Fruit fly (Drosophila melanogaster) whole organism, wandering third instar larva: Measurements from ENCODE around the gene Irk1.

Experiments
- Abd-B ChIP-seq: fragments of >200 bp; optimal IDR thresholded peaks from 2 replicates; lab custom pipeline; 2017; ENCODE audit warnings: missing biosample characterization, missing genetic modification characterization
- CrebA ChIP-seq: fragments of 200-800 bp; sonication (Bioruptor generic); optimal IDR thresholded peaks from 2 replicates; lab custom pipeline; 2016; ENCODE audit warnings: missing biosample characterization, mild to moderate bottlenecking, missing genetic modification characterization, borderline replicate concordance
- HLH106 ChIP-seq: fragments of 200-800 bp; optimal IDR thresholded peaks from 3 replicates; lab custom pipeline; 2019; ENCODE audit warnings: missing biosample characterization, mild to moderate bottlenecking, missing genetic modification characterization, moderate library complexity
- Hnf4 ChIP-seq: fragments of 200-800 bp; sonication (Bioruptor generic); optimal IDR thresholded peaks from 2 replicates; lab custom pipeline; 2016; ENCODE audit warnings: missing biosample characterization, mild to moderate bottlenecking, missing genetic modification characterization
- Hr83 ChIP-seq: fragments of 200-300 bp; sonication (Bioruptor generic); optimal IDR thresholded peaks from 2 replicates; lab custom pipeline; 2016; ENCODE audit warnings: missing biosample characterization, mild to moderate bottlenecking, missing genetic modification characterization, moderate library complexity; ENCODE audit not compliant: poor library complexity, severe bottlenecking
- Mio ChIP-seq: sonication (Bioruptor generic); optimal IDR thresholded peaks from 2 replicates; lab custom pipeline; 2016; ENCODE audit warnings: missing biosample characterization, missing genetic modification characterization
- Myc ChIP-seq: fragments of >200 bp; optimal IDR thresholded peaks from 2 replicates; lab custom pipeline; 2017
- N ChIP-seq: fragments of >200 bp; optimal IDR thresholded peaks from 2 replicates; lab custom pipeline; 2018; ENCODE audit warnings: missing biosample characterization, missing external identifiers, missing genetic modification characterization
- Rel ChIP-seq, 2 experiments: fragments of 200-800 bp; sonication (Bioruptor generic) in 1 of 2; optimal IDR thresholded peaks; 2 replicates in 1 of 2; 3 replicates in 1 of 2; lab custom pipeline; 2016 to 2019; ENCODE audit warnings: mild to moderate bottlenecking in 2 of 2, missing biosample characterization in 2 of 2, missing genetic modification characterization in 2 of 2, moderate library complexity in 1 of 2
- Sp1 ChIP-seq: fragments of 200-800 bp; sonication (Bioruptor generic); optimal IDR thresholded peaks from 3 replicates; lab custom pipeline; 2019; ENCODE audit warnings: missing biosample characterization, mild to moderate bottlenecking, missing genetic modification characterization, moderate library complexity
- Vsx2 ChIP-seq: fragments of 200-300, 225-300 bp; sonication (Bioruptor generic); optimal IDR thresholded peaks from 2 replicates; lab custom pipeline; 2018; ENCODE audit warnings: missing biosample characterization, missing genetic modification characterization; ENCODE audit not compliant: partially characterized antibody
- br ChIP-seq: fragments of 200-800 bp; sonication (Bioruptor generic); optimal IDR thresholded peaks from 2 replicates; lab custom pipeline; 2016; ENCODE audit warnings: missing biosample characterization, missing genetic modification characterization
- brk ChIP-seq: fragments of 200-800 bp; sonication (Bioruptor generic); optimal IDR thresholded peaks from 2 replicates; lab custom pipeline; 2016; ENCODE audit warnings: missing biosample characterization, mild to moderate bottlenecking, missing genetic modification characterization
- dmrt93B ChIP-seq: fragments of 200-800 bp; sonication (Bioruptor generic); optimal IDR thresholded peaks from 2 replicates; lab custom pipeline; 2018; ENCODE audit warnings: missing biosample characterization, mild to moderate bottlenecking, missing genetic modification characterization
- dsf ChIP-seq: sonication (Bioruptor generic); optimal IDR thresholded peaks from 2 replicates; lab custom pipeline; 2016; ENCODE audit warnings: missing biosample characterization, missing genetic modification characterization, borderline replicate concordance
- ey ChIP-seq: fragments of 200-800 bp; sonication (Bioruptor generic); optimal IDR thresholded peaks from 2 replicates; lab custom pipeline; 2016; ENCODE audit warnings: missing biosample characterization, missing genetic modification characterization
- foxo ChIP-seq, 2 experiments: fragments of 200-800 bp; sonication (Bioruptor generic); optimal IDR thresholded peaks; 2 replicates in 1 of 2; 3 replicates in 1 of 2; lab custom pipeline; 2016 to 2017; ENCODE audit warnings: missing biosample characterization in 2 of 2, missing genetic modification characterization in 2 of 2
- fru ChIP-seq: fragments of 200-800 bp; sonication (Bioruptor generic); optimal IDR thresholded peaks from 3 replicates; lab custom pipeline; 2016; ENCODE audit warnings: missing biosample characterization, mild to moderate bottlenecking, missing genetic modification characterization
- h ChIP-seq: fragments of 200-800 bp; sonication (Bioruptor generic); optimal IDR thresholded peaks from 3 replicates; lab custom pipeline; 2016; ENCODE audit warnings: missing biosample characterization, mild to moderate bottlenecking, missing genetic modification characterization
- jim ChIP-seq: fragments of 175-275, 200-325 bp; sonication (Bioruptor generic); optimal IDR thresholded peaks from 2 replicates; lab custom pipeline; 2016; ENCODE audit warnings: missing biosample characterization, mild to moderate bottlenecking, missing genetic modification characterization
- pan ChIP-seq: fragments of >200 bp; optimal IDR thresholded peaks from 2 replicates; lab custom pipeline; 2017
- psq ChIP-seq: fragments of 200-800 bp; sonication (Bioruptor generic); optimal IDR thresholded peaks from 3 replicates; lab custom pipeline; 2017; ENCODE audit warnings: missing biosample characterization, mild to moderate bottlenecking, missing genetic modification characterization, moderate library complexity
- rgr ChIP-seq: fragments of 200-800 bp; sonication (Bioruptor generic); optimal IDR thresholded peaks from 3 replicates; lab custom pipeline; 2016; ENCODE audit warnings: missing biosample characterization, mild to moderate bottlenecking, missing genetic modification characterization
- sage ChIP-seq: fragments of 200-800 bp; sonication (Bioruptor generic); optimal IDR thresholded peaks from 2 replicates; lab custom pipeline; 2016; ENCODE audit warnings: missing biosample characterization, mild to moderate bottlenecking, missing genetic modification characterization
- sv ChIP-seq: fragments of 200-800 bp; sonication (Bioruptor generic); optimal IDR thresholded peaks from 3 replicates; lab custom pipeline; 2016; ENCODE audit warnings: missing biosample characterization, missing genetic modification characterization
- tai ChIP-seq: sonication (Bioruptor generic); optimal IDR thresholded peaks from 2 replicates; lab custom pipeline; 2016; ENCODE audit warnings: missing biosample characterization, missing genetic modification characterization
- usp ChIP-seq: fragments of >200 bp; optimal IDR thresholded peaks from 2 replicates; lab custom pipeline; 2017; ENCODE audit warnings: missing biosample characterization, missing genetic modification characterization
- woc ChIP-seq: sonication (Bioruptor generic); optimal IDR thresholded peaks from 2 replicates; lab custom pipeline; 2016; ENCODE audit warnings: missing biosample characterization, mild to moderate bottlenecking, missing genetic modification characterization

Gene Irk1

DNA sequence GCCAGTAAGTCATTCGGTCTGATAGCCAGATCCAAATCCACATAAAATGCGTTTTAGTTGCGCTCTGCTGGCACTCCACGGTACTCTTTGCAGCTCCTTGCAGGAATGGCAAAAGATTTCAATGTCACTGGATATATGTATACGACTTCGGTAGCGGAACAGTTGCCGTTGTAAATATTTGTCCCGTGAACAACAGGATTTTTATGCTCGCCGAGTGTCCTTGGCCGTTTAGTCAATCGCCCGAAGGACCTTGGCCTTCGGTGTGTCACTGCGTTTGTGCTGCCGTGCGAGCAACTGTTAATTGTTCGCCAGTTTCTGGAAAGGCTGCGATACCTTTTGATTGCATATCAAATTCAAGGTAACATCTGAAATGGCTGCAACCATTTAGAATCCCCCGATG is 29.7 kb upstream of the Irk1 start:
- no peak for TF ChIP-seq dmrt93B (GFP tag; lab: Kevin White, UChicago)
- no peak for TF ChIP-seq CrebA (GFP tag; lab: Kevin White, UChicago)
- TF ChIP-seq woc (GFP tag; lab: Kevin White, UChicago) = no peak
- no peak for TF ChIP-seq Rel (GFP tag; optimal IDR thresholded peaks at IDR 0.05; lab: Kevin White, UChicago)
- no peak for TF ChIP-seq Rel (tag; optimal IDR thresholded peaks at IDR 0.05; lab: Kevin White, UChicago)
- no peak for TF ChIP-seq Myc (lab: Kevin White, UChicago)
- TF ChIP-seq brk (GFP tag; lab: Kevin White, UChicago) = no peak
- TF ChIP-seq N (GFP tag; lab: Kevin White, UChicago) = no peak
- TF ChIP-seq HLH106 (tag; lab: Kevin White, UChicago) = no peak
- no peak for TF ChIP-seq h (GFP tag; lab: Kevin White, UChicago)
- no peak for TF ChIP-seq foxo (GFP tag; optimal IDR thresholded peaks at IDR 0.05; lab: Kevin White, UChicago)
- TF ChIP-seq usp (GFP tag; lab: Kevin White, UChicago) = no peak
- TF ChIP-seq Mio = no peak
- TF ChIP-seq jim = no peak
- TF ChIP-seq ey (GFP tag; lab: Kevin White, UChicago) = no peak
- no peak for TF ChIP-seq rgr (GFP tag; lab: Kevin White, UChicago)
- no peak for TF ChIP-seq sage (GFP tag; lab: Kevin White, UChicago)

DNA sequence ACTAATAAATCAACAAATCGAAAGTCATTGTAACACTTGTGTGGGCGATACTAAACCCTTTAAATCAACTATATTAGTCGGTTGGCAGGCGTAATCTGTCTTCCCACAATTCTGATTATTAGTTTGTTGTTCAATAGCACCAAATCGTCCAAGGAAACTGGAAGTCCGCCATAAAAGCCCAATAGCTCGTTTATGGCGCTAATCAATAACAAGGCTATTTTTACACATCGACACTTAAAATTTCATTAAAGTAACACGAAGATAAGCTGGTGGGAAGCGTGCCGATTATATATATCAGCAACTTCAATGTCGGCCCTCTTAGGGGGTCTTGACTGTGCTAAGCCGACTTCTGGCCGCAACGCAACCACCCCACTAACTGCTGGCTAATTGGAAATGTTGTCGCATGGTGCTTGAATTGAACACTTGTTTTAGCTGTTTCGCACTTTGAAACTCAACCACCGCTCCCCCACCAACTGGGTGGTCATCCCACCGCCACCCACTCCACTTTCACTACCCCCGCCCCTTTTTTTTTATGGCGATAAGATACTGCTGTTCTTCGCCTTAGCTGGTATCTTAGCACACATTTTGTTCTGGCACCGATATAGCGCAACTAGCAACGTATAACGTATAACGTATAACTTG is 29.0 kb upstream of the Irk1 start:
- TF ChIP-seq h (GFP tag; lab: Kevin White, UChicago) = peak; percentile 23
- TF ChIP-seq dsf = no peak

DNA sequence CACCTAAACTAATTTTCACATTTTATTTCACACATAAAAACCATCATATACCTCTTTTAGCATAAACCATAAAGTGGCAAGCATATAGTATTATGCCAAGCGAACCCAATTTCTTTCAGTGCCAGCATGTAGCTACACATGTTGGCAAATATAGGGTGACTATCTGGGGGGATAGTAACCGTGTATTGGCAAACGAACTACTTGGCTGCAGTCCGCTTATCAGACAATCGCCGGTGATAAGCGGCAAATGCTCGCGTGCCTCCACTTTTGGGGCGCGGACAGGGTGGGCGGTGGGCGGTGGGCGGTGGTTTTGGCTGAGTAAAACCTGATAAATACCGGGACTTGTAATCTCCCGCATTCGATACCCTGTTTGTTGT is 28.5 kb upstream of the Irk1 start:
- peak; percentile 4 for TF ChIP-seq h (GFP tag; lab: Kevin White, UChicago)
- TF ChIP-seq foxo (GFP tag; optimal IDR thresholded peaks at IDR 0.05; lab: Kevin White, UChicago) = peak in 1 of 2 experiments; percentile 15
- no peak for TF ChIP-seq jim
- TF ChIP-seq Rel (GFP tag; optimal IDR thresholded peaks at IDR 0.05; lab: Kevin White, UChicago) = no peak
- peak; percentile 70 for TF ChIP-seq Rel (tag; optimal IDR thresholded peaks at IDR 0.05; lab: Kevin White, UChicago)
- no peak for TF ChIP-seq psq (GFP tag; lab: Kevin White, UChicago)
- TF ChIP-seq Myc (lab: Kevin White, UChicago) = no peak

DNA sequence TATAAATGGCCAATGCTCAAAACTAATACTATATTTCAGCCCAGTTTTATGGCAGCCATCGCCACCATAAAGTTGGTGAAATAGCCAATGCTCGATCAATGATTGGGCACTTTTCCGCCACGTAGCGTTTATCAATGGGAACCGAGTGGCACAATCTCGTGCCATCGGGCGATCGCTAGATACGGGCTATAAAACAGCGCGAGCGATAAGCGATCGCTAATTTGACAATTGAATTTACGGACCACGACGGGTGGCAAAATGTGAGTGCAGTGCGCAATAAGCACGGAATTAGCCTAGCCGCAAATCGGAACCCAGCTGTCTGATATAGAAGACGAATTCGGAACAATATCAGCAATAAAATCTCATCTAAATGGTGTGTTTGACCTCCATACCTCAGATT is 27.8 kb upstream of the Irk1 start:
- TF ChIP-seq Hnf4 (GFP tag; lab: Kevin White, UChicago) (no peak), sv (GFP tag; lab: Kevin White, UChicago) (no peak), fru (no peak), ey (GFP tag; lab: Kevin White, UChicago) (no peak), h (GFP tag; lab: Kevin White, UChicago) (peak; percentile 49), usp (GFP tag; lab: Kevin White, UChicago) (no peak), sage (GFP tag; lab: Kevin White, UChicago) (no peak), woc (GFP tag; lab: Kevin White, UChicago) (no peak), Rel (GFP tag; optimal IDR thresholded peaks at IDR 0.05; lab: Kevin White, UChicago) (no peak), Rel (tag; optimal IDR thresholded peaks at IDR 0.05; lab: Kevin White, UChicago) (no peak), Vsx2 (GFP tag; lab: Kevin White, UChicago) (peak; percentile 37), br (GFP tag; lab: Kevin White, UChicago) (peak; percentile 43), Hr83 (no peak), HLH106 (tag; lab: Kevin White, UChicago) (no peak)

DNA sequence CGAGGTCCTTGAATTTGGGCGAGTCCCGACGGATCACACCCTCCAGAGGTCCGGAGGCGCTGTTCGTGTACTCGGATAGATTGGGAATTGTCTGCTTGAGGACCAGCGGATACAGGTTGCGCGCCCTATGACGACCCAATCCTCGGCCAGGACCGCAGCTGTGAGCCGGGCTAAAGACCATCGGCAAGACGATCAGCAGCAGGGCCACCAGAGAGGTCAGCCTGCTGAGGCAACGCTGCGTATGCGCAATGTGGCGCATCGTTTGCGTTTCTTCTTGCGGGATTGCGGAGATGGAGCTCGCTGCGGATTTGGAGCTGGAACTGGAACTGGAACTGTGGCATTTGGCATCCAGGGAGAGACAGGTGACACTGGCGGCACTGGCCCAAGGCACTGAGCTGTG is 27.0 kb upstream of the Irk1 start:
- TF ChIP-seq ey (GFP tag; lab: Kevin White, UChicago) = no peak
- no peak for TF ChIP-seq dsf
- no peak for TF ChIP-seq br (GFP tag; lab: Kevin White, UChicago)
- TF ChIP-seq usp (GFP tag; lab: Kevin White, UChicago) = no peak
- no peak for TF ChIP-seq sage (GFP tag; lab: Kevin White, UChicago)
- TF ChIP-seq Sp1 (GFP tag; lab: Kevin White, UChicago) = no peak
- TF ChIP-seq psq (GFP tag; lab: Kevin White, UChicago) = no peak
- no peak for TF ChIP-seq Abd-B (GFP tag; lab: Kevin White, UChicago)
- TF ChIP-seq tai = no peak
- no peak for TF ChIP-seq CrebA (GFP tag; lab: Kevin White, UChicago)
- TF ChIP-seq Mio = no peak
- TF ChIP-seq Myc (lab: Kevin White, UChicago) = no peak
- no peak for TF ChIP-seq pan (lab: Kevin White, UChicago)
- no peak for TF ChIP-seq Rel (GFP tag; optimal IDR thresholded peaks at IDR 0.05; lab: Kevin White, UChicago)
- no peak for TF ChIP-seq Rel (tag; optimal IDR thresholded peaks at IDR 0.05; lab: Kevin White, UChicago)
